Fruit fly (Drosophila melanogaster): ENCODE measurements around the gene CG7394.

CG7394 gene

DNA sequence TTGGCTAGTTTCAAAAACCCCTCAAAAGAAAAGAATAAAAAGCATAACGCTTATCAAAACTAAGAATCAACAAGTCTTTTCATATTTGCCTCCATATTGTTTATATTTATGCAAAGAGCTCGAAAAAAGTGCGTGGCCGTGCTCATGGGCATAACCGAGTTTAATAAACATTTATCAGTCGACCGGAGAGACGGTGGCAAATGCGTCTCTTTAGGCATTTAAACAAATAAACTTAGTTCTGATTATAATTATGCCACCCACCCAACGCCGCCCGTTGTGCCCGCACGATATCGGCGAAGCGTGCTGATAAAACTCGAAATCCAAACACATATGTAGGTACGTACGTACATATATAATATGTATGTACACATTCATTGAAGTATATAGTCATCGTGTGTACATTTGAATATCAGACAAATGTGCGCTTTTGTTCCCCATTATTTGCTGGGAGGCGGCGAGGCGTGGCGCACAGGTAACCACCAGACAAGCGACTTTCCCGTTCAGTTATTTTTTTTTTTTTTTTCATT, 33.3 kb upstream of the CG7394 start (continued):
- peak; percentile 61 for TF ChIP-seq sug (tag; optimal IDR thresholded peaks at IDR 0.05)
- TF ChIP-seq CG10543 (GFP tag; optimal IDR thresholded peaks at IDR 0.05): peak; percentile 65
- peak; percentile 37 for TF ChIP-seq CG10209 (GFP tag; optimal IDR thresholded peaks at IDR 0.05)
- peak; percentile 38 for TF ChIP-seq sd (tag; optimal IDR thresholded peaks at IDR 0.05)
- TF ChIP-seq CG6813 (GFP tag; optimal IDR thresholded peaks at IDR 0.05): peak; percentile 60
- TF ChIP-seq CG14667 (GFP tag; IDR thresholded peaks at IDR 0.05): no peak
- no peak for TF ChIP-seq CG33213 (GFP tag; optimal IDR thresholded peaks at IDR 0.05)
- no peak for TF ChIP-seq ash1 (GFP tag; optimal IDR thresholded peaks at IDR 0.05)
- TF ChIP-seq chif (GFP tag; optimal IDR thresholded peaks at IDR 0.05): no peak
- TF ChIP-seq Side (GFP tag; optimal IDR thresholded peaks at IDR 0.05): no peak
- peak; percentile 21; the same call in 1 of the 2 replicates for TF ChIP-seq chm (GFP tag; IDR thresholded peaks at IDR 0.05)
- TF ChIP-seq croc (GFP tag; conservative IDR thresholded peaks at IDR 0.05): no peak
- no peak for TF ChIP-seq CG7963 (GFP tag; IDR thresholded peaks at IDR 0.05; ENCODE audit: partially characterized antibody)
- TF ChIP-seq CG11085 (GFP tag; IDR thresholded peaks at IDR 0.05): no peak
- no peak for TF ChIP-seq CG6854 (GFP tag; optimal IDR thresholded peaks at IDR 0.05)
- TF ChIP-seq chinmo (GFP tag; IDR thresholded peaks at IDR 0.05; ENCODE audit: partially characterized antibody): 0 out of 4 replicates have a peak, but pooled peaks have one; percentile 66
- TF ChIP-seq wor (GFP tag; IDR thresholded peaks at IDR 0.05): no peak
- TF ChIP-seq CG15073 (GFP tag; optimal IDR thresholded peaks at IDR 0.05): no peak
- peak; percentile 51 for TF ChIP-seq CG6765 (GFP tag; optimal IDR thresholded peaks at IDR 0.05)
- no peak for TF ChIP-seq CG13287 (GFP tag; IDR thresholded peaks at IDR 0.05; ENCODE audit: partially characterized antibody)
- TF ChIP-seq CG4730 (GFP tag; IDR thresholded peaks at IDR 0.05): no peak
- peak; percentile 37; the same call in 1 of the 2 replicates for TF ChIP-seq CG14014 (GFP tag; IDR thresholded peaks at IDR 0.05)
- TF ChIP-seq tap (tag; optimal IDR thresholded peaks at IDR 0.05): no peak
- no peak for TF ChIP-seq CG6272 (GFP tag; IDR thresholded peaks at IDR 0.05)
- TF ChIP-seq Fer3 (tag; optimal IDR thresholded peaks at IDR 0.05): peak; percentile 33
- TF ChIP-seq Sry-β (GFP tag; optimal IDR thresholded peaks at IDR 0.05): no peak
- TF ChIP-seq CG3065 (GFP tag; optimal IDR thresholded peaks at IDR 0.05): no peak
- no peak for TF ChIP-seq fd102C (GFP tag; optimal IDR thresholded peaks at IDR 0.05)
- no peak for TF ChIP-seq CG2875 (GFP tag; optimal IDR thresholded peaks at IDR 0.05)
- no peak for TF ChIP-seq Usf (GFP tag; optimal IDR thresholded peaks at IDR 0.05)
- TF ChIP-seq Nf-YC (tag; optimal IDR thresholded peaks at IDR 0.05): peak; percentile 12
- TF ChIP-seq gce (GFP tag; IDR thresholded peaks at IDR 0.05): no peak
- TF ChIP-seq CG10959 (GFP tag; IDR thresholded peaks at IDR 0.05): no peak
- no peak for TF ChIP-seq pfk (GFP tag; optimal IDR thresholded peaks at IDR 0.05)
- TF ChIP-seq Kr (GFP tag; optimal IDR thresholded peaks at IDR 0.05): no peak
- no peak for TF ChIP-seq hbn (GFP tag; IDR thresholded peaks at IDR 0.05; ENCODE audit: partially characterized antibody)
- no peak for TF ChIP-seq CG11456 (GFP tag; IDR thresholded peaks at IDR 0.05)
- TF ChIP-seq peb (GFP tag; IDR thresholded peaks at IDR 0.05): no peak
- no peak for TF ChIP-seq wdn (GFP tag; IDR thresholded peaks at IDR 0.05)
- TF ChIP-seq insv (GFP tag; optimal IDR thresholded peaks at IDR 0.05): no peak
- no peak for TF ChIP-seq CG11247 (GFP tag; IDR thresholded peaks at IDR 0.05)
- TF ChIP-seq CG14441 (GFP tag; IDR thresholded peaks at IDR 0.05): peak; percentile 30; the same call in 1 of the 2 replicates
- TF ChIP-seq stwl (tag; optimal IDR thresholded peaks at IDR 0.05): no peak
- peak; percentile 94 for TF ChIP-seq mirr (GFP tag; optimal IDR thresholded peaks at IDR 0.05)
- no peak for TF ChIP-seq Stat92E (GFP tag; optimal IDR thresholded peaks at IDR 0.05)
- TF ChIP-seq unpg (GFP tag; optimal IDR thresholded peaks at IDR 0.05): no peak
- no peak for TF ChIP-seq E2f2 (GFP tag; IDR thresholded peaks at IDR 0.05)
- TF ChIP-seq gsb-n (tag; optimal IDR thresholded peaks at IDR 0.05): no peak
- no peak for TF ChIP-seq fd96Cb (tag; optimal IDR thresholded peaks at IDR 0.05)
- no peak for TF ChIP-seq bcd (GFP tag; optimal IDR thresholded peaks at IDR 0.05)

All from whole organism, embryonic.